Worm (Caenorhabditis elegans): Measurements from ENCODE around the gene rgr-1.

rgr-1 gene

DNA sequence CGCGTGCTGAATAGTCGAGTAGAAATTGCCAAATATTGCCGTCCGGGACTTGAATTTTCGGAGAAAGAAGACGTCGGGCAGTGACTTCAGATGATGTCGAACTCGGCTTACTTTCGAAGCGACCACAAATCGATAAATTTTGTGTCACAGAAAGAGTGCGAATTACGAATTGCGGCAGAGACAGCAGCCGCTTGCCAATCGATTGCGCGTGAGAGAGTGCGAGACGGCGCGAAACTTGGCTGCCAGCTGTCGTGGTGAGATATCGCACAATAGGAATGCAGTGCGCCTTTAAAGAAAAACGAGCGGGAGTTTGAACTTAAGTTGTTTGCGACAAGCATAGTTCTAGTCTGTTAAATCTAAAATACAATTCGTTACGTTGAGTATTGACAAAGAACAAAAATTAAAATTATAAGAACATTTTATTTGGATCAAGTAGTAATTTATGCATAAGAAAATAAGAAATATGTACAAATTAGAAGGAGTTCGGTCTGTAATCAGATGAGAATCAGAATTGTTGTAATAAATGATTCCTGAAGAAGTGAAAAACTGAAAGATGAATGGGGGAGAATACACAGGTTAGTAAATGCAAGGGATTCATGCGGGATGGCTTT lies 50.0 kb downstream of the rgr-1 start, which contains the start of gene pir-2 (continued):
- TF ChIP-seq elt-2 (tag; optimal IDR thresholded peaks at IDR 0.05) (peak; percentile 11), mef-2 (tag; optimal IDR thresholded peaks at IDR 0.05) (peak; percentile 30), lin-14 (GFP tag; optimal IDR thresholded peaks at IDR 0.05) (peak; percentile 88), nhr-237 (tag; optimal IDR thresholded peaks at IDR 0.05) (peak; percentile 41), elt-3 (tag; optimal IDR thresholded peaks at IDR 0.05) (peak in 1 of 6 experiments; percentile 43), skn-1 (tag; optimal IDR thresholded peaks at IDR 0.05) (peak; percentile 92), Y116A8C.19 (tag; optimal IDR thresholded peaks at IDR 0.05; ENCODE audit: borderline replicate concordance) (no peak), irx-1 (tag; optimal IDR thresholded peaks at IDR 0.05) (peak; percentile 56), C34B4.2 (tag; optimal IDR thresholded peaks at IDR 0.05) (no peak), ces-1 (GFP tag; optimal IDR thresholded peaks at IDR 0.05) (no peak), nhr-12 (tag; optimal IDR thresholded peaks at IDR 0.05) (no peak), mdl-1 (tag; optimal IDR thresholded peaks at IDR 0.05) (peak in 1 of 2 experiments; percentile 65), F16B12.6 (tag; optimal IDR thresholded peaks at IDR 0.05) (peak; percentile 68), lin-35 (GFP tag; optimal IDR thresholded peaks at IDR 0.05) (peak; percentile 97), nhr-84 (tag; optimal IDR thresholded peaks at IDR 0.05) (no peak), ceh-63 (GFP tag; optimal IDR thresholded peaks at IDR 0.05) (no peak), efl-3 (GFP tag; optimal IDR thresholded peaks at IDR 0.05) (no peak), lsy-2 (tag; optimal IDR thresholded peaks at IDR 0.05) (peak; percentile 92 to 96), ztf-11 (tag; optimal IDR thresholded peaks at IDR 0.05) (peak in 1 of 2 experiments; percentile 57), fkh-8 (tag; optimal IDR thresholded peaks at IDR 0.05) (peak; percentile 80), unc-62 (GFP tag; optimal IDR thresholded peaks at IDR 0.05) (no peak), ceh-88 (GFP tag; IDR thresholded peaks at IDR 0.05) (peak; percentile 64; the same call in 1 of the 2 replicates), xbp-1 (tag; optimal IDR thresholded peaks at IDR 0.05) (peak; percentile 79), unc-98 (GFP tag; IDR thresholded peaks at IDR 0.05) (no peak; the same call in 1 of the 2 replicates), alr-1 (tag; optimal IDR thresholded peaks at IDR 0.05; ENCODE audit: borderline replicate concordance) (no peak), ztf-4 (tag; optimal IDR thresholded peaks at IDR 0.05) (peak; percentile 85), nhr-85 (tag) (peak; percentile 85), nhr-28 (tag; optimal IDR thresholded peaks at IDR 0.05) (no peak), zip-4 (GFP tag; optimal IDR thresholded peaks at IDR 0.05) (peak; percentile 48), lir-3 (tag; optimal IDR thresholded peaks at IDR 0.05; ENCODE audit: poor library complexity) (peak; percentile 50), fos-1 (tag; optimal IDR thresholded peaks at IDR 0.05) (peak; percentile 83), lin-13 (GFP tag; optimal IDR thresholded peaks at IDR 0.05) (peak; percentile 77), dpl-1 (GFP tag; optimal IDR thresholded peaks at IDR 0.05) (peak; percentile 93 to 94 (median 94)), nhr-11 (tag; optimal IDR thresholded peaks at IDR 0.05) (peak; percentile 25), hpl-2 (GFP tag; optimal IDR thresholded peaks at IDR 0.05) (no peak), dsc-1 (tag; optimal IDR thresholded peaks at IDR 0.05) (peak; percentile 57), efl-1 (optimal IDR thresholded peaks at IDR 0.05) (peak; percentile 94 to 96), efl-1 (GFP tag; optimal IDR thresholded peaks at IDR 0.05 in 1 of 2) (peak; percentile 94 to 99), sptf-1 (tag; optimal IDR thresholded peaks at IDR 0.05) (no peak), nhr-20 (tag; optimal IDR thresholded peaks at IDR 0.05) (peak; percentile 82), pax-3 (tag; optimal IDR thresholded peaks at IDR 0.05) (no peak), lin-39 (tag; optimal IDR thresholded peaks at IDR 0.05) (peak; percentile 40), nhr-76 (tag; optimal IDR thresholded peaks at IDR 0.05) (no peak), C04F5.9 (tag; optimal IDR thresholded peaks at IDR 0.05) (peak; percentile 33), egl-13 (tag; optimal IDR thresholded peaks at IDR 0.05) (peak; percentile 67)
